Worm (Caenorhabditis elegans) whole organism, L4 larva: ENCODE results near the gene C17C3.3.

ENCODE experiments used
- D1046.2 ChIP-seq: fragments of 200-800 bp; sonication (Bioruptor generic); IDR thresholded peaks from 2 replicates; pipeline ENCODE4 v1.3.6; 2022; ENCODE audit warnings: missing genetic modification characterization, missing compliant biosample characterization
- F26F4.8 ChIP-seq: fragments of 200-800 bp; sonication (Bioruptor generic); conservative IDR thresholded peaks from 2 replicates; pipeline ENCODE4 v1.3.6; 2022; ENCODE audit warnings: missing genetic modification characterization, missing compliant biosample characterization
- F44E2.7 ChIP-seq: fragments of 200-800 bp; sonication (Bioruptor generic); IDR thresholded peaks from 2 replicates; pipeline ENCODE4 v2.1.2; 2022; ENCODE audit warnings: missing genetic modification characterization, missing compliant biosample characterization
- R02D3.7 ChIP-seq: fragments of 150-350 bp; sonication (generic microtip); optimal IDR thresholded peaks from 3 replicates; lab custom pipeline; 2014; ENCODE audit warnings: missing biosample characterization, missing genetic modification characterization
- T20F7.1 ChIP-seq: fragments of 200-800 bp; sonication (Bioruptor generic); optimal IDR thresholded peaks from 2 replicates; lab custom pipeline; 2018; ENCODE audit warnings: mild to moderate bottlenecking, missing genetic modification characterization, missing compliant biosample characterization
- Y75B8A.6 ChIP-seq: fragments of 200-800 bp; sonication (Bioruptor generic); IDR thresholded peaks from 2 replicates; pipeline ENCODE4 v1.3.6; 2022; ENCODE audit warnings: missing genetic modification reagents, missing genetic modification characterization, missing compliant biosample characterization
- ZK337.2 ChIP-seq: fragments of 200-800 bp; sonication (Bioruptor generic); IDR thresholded peaks from 2 replicates; pipeline ENCODE4 v1.3.6; 2022; ENCODE audit warnings: missing genetic modification reagents, missing genetic modification characterization, missing compliant biosample characterization
- aly-2 ChIP-seq: sonication (generic microtip); optimal IDR thresholded peaks from 2 replicates; lab custom pipeline; 2018; ENCODE audit warnings: missing biosample characterization, missing genetic modification characterization
- ama-1 ChIP-seq: fragments of 150-350 bp; optimal IDR thresholded peaks from 2 replicates; lab custom pipeline; 2014; ENCODE audit warnings: inconsistent platforms, mixed read lengths
- attf-4 ChIP-seq: sonication (generic microtip); optimal IDR thresholded peaks from 3 replicates; lab custom pipeline; 2017; ENCODE audit warnings: missing biosample characterization, missing genetic modification characterization
- ceh-28 ChIP-seq: fragments of 150-350 bp; optimal IDR thresholded peaks from 2 replicates; lab custom pipeline; 2014; ENCODE audit warnings: missing biosample characterization, missing genetic modification reagents, missing genetic modification characterization
- ceh-32 ChIP-seq: sonication (generic microtip); optimal IDR thresholded peaks from 2 replicates; lab custom pipeline; 2016; ENCODE audit warnings: mild to moderate bottlenecking, missing genetic modification characterization, missing compliant biosample characterization; ENCODE audit not compliant: poor library complexity
- ceh-82 ChIP-seq: sonication (generic microtip); optimal IDR thresholded peaks from 2 replicates; lab custom pipeline; 2017; ENCODE audit warnings: missing biosample characterization, missing genetic modification characterization
- ces-1 ChIP-seq: fragments of 150-350 bp; sonication (generic microtip); optimal IDR thresholded peaks from 4 replicates; lab custom pipeline; 2014; ENCODE audit warnings: missing biosample characterization, missing genetic modification reagents, missing genetic modification characterization
- cey-2 ChIP-seq: sonication (generic microtip); optimal IDR thresholded peaks from 3 replicates; lab custom pipeline; 2017; ENCODE audit warnings: missing genetic modification characterization, mild to moderate bottlenecking, missing compliant biosample characterization, antibody characterized with exemption, borderline replicate concordance; ENCODE audit not compliant: insufficient read depth
- ctbp-1 ChIP-seq: fragments of 200-800 bp; sonication (Bioruptor generic); IDR thresholded peaks from 2 replicates; pipeline ENCODE4 v1.3.6; 2022; ENCODE audit warnings: missing genetic modification reagents, missing genetic modification characterization, missing compliant biosample characterization
- daf-16 ChIP-seq, 3 experiments: sonication (generic microtip); optimal IDR thresholded peaks; 2 replicates each; lab custom pipeline; 2016 to 2017; ENCODE audit warnings: missing genetic modification characterization in 3 of 3, missing genetic modification reagents in 3 of 3, mild to moderate bottlenecking in 2 of 3, missing compliant biosample characterization in 2 of 3, missing biosample characterization in 1 of 3, moderate library complexity in 1 of 3
- daf-19 ChIP-seq: fragments of 200-800 bp; sonication (Bioruptor generic); conservative IDR thresholded peaks from 2 replicates; pipeline ENCODE4 v1.3.6; 2022; ENCODE audit warnings: missing genetic modification characterization, missing compliant biosample characterization
- dpl-1 ChIP-seq: fragments of 150-350 bp; optimal IDR thresholded peaks from 2 replicates; lab custom pipeline; 2014; ENCODE audit warnings: missing biosample characterization, missing genetic modification reagents, missing genetic modification characterization
- duxl-1 ChIP-seq: sonication (generic microtip); optimal IDR thresholded peaks from 2 replicates; lab custom pipeline; 2016; ENCODE audit warnings: mild to moderate bottlenecking, missing genetic modification characterization, moderate library complexity, missing compliant biosample characterization; ENCODE audit not compliant: poor library complexity
- egl-43 ChIP-seq: fragments of 200-800 bp; sonication (Bioruptor generic); IDR thresholded peaks from 2 replicates; pipeline ENCODE4 v1.3.6; 2022; ENCODE audit warnings: missing genetic modification reagents, missing genetic modification characterization, missing compliant biosample characterization
- fos-1 ChIP-seq: fragments of 150-350 bp; optimal IDR thresholded peaks from 2 replicates; lab custom pipeline; 2014; ENCODE audit warnings: missing biosample characterization, missing genetic modification characterization
- gei-8 ChIP-seq: fragments of 200-800 bp; sonication (Bioruptor generic); optimal IDR thresholded peaks from 2 replicates; lab custom pipeline; 2018; ENCODE audit warnings: mild to moderate bottlenecking, missing genetic modification characterization, missing compliant biosample characterization
- hif-1 ChIP-seq, 2 experiments: sonication (generic microtip); optimal IDR thresholded peaks; 2 replicates each; lab custom pipeline; 2016 to 2017; ENCODE audit warnings: missing compliant biosample characterization in 2 of 2, missing genetic modification characterization in 2 of 2, missing genetic modification reagents in 2 of 2, missing genotype in 2 of 2, mild to moderate bottlenecking in 1 of 2
- hlh-11 ChIP-seq: fragments of 200-800 bp; sonication (Bioruptor generic); optimal IDR thresholded peaks from 2 replicates; lab custom pipeline; 2018; ENCODE audit warnings: mild to moderate bottlenecking, missing genetic modification characterization, missing compliant biosample characterization
- hlh-30 ChIP-seq: sonication (generic microtip); optimal IDR thresholded peaks from 2 replicates; lab custom pipeline; 2017; ENCODE audit warnings: antibody characterized with exemption, mild to moderate bottlenecking, missing genetic modification characterization, missing compliant biosample characterization; ENCODE audit not compliant: insufficient read depth
- hmg-1.1 ChIP-seq: fragments of 200-800 bp; sonication (Bioruptor generic); IDR thresholded peaks from 2 replicates; pipeline ENCODE4 v1.3.6; 2022; ENCODE audit warnings: missing genetic modification reagents, missing genetic modification characterization, missing compliant biosample characterization
- jun-1 ChIP-seq: fragments of 150-350 bp; optimal IDR thresholded peaks from 2 replicates; lab custom pipeline; 2014; ENCODE audit warnings: missing biosample characterization, missing genetic modification reagents, missing genetic modification characterization
- lir-3 ChIP-seq: sonication (generic microtip); optimal IDR thresholded peaks from 2 replicates; lab custom pipeline; 2016; ENCODE audit warnings: mild to moderate bottlenecking, missing genetic modification characterization, missing compliant biosample characterization
- madf-9 ChIP-seq: fragments of 200-800 bp; sonication (Bioruptor generic); conservative IDR thresholded peaks from 2 replicates; pipeline ENCODE4 v1.3.6; 2022; ENCODE audit warnings: missing genetic modification reagents, missing genetic modification characterization, missing compliant biosample characterization
- mxl-2 ChIP-seq: fragments of 200-800 bp; sonication (Bioruptor generic); conservative IDR thresholded peaks from 2 replicates; pipeline ENCODE4 v1.3.6; 2022; ENCODE audit warnings: missing genetic modification reagents, missing genetic modification characterization, missing compliant biosample characterization
- mxl-3 ChIP-seq: fragments of 200-800 bp; sonication (Bioruptor generic); optimal IDR thresholded peaks from 2 replicates; lab custom pipeline; 2018; ENCODE audit warnings: mild to moderate bottlenecking, missing genetic modification characterization, missing compliant biosample characterization
- nhr-10 ChIP-seq: fragments of 150-350 bp; optimal IDR thresholded peaks from 2 replicates; lab custom pipeline; 2014; ENCODE audit warnings: missing biosample characterization, missing genetic modification characterization
- nhr-11 ChIP-seq: fragments of 150-350 bp; optimal IDR thresholded peaks from 2 replicates; lab custom pipeline; 2014; ENCODE audit warnings: missing biosample characterization, missing genetic modification characterization
- nhr-25 ChIP-seq: sonication (generic microtip); optimal IDR thresholded peaks from 2 replicates; lab custom pipeline; 2017; ENCODE audit warnings: missing genetic modification characterization, mild to moderate bottlenecking, missing compliant biosample characterization, antibody characterized with exemption, moderate library complexity, borderline replicate concordance; ENCODE audit not compliant: insufficient read depth
- nhr-6 ChIP-seq: fragments of 150-350 bp; optimal IDR thresholded peaks from 2 replicates; lab custom pipeline; 2014; ENCODE audit warnings: missing biosample characterization, missing genetic modification characterization
- nhr-77 ChIP-seq: fragments of 150-350 bp; optimal IDR thresholded peaks from 2 replicates; lab custom pipeline; 2014; ENCODE audit warnings: missing biosample characterization, missing genetic modification characterization
- pha-4 ChIP-seq, 2 experiments: fragments of 150-350 bp in 1 of 2; fragments of 200-800 bp in 1 of 2; sonication (Bioruptor generic) in 1 of 2; IDR thresholded peaks in 1 of 2; optimal IDR thresholded peaks in 1 of 2; 2 replicates each; pipeline versions ENCODE4 v1.3.6 to Lab custom; 2014 to 2022; ENCODE audit warnings: missing genetic modification characterization in 2 of 2, missing genetic modification reagents in 2 of 2, missing biosample characterization in 1 of 2, missing compliant biosample characterization in 1 of 2
- php-3 ChIP-seq: fragments of 200-800 bp; sonication (Bioruptor generic); IDR thresholded peaks from 2 replicates; pipeline ENCODE4 v1.3.6; 2022; ENCODE audit warnings: missing genetic modification reagents, missing genetic modification characterization, missing compliant biosample characterization
- rbr-2 ChIP-seq: sonication (generic microtip); optimal IDR thresholded peaks from 2 replicates; lab custom pipeline; 2016; ENCODE audit warnings: missing genotype, missing genetic modification characterization, missing compliant biosample characterization
- saeg-2 ChIP-seq: fragments of 200-800 bp; sonication (Bioruptor generic); IDR thresholded peaks from 2 replicates; pipeline ENCODE4 v1.3.6; 2022; ENCODE audit warnings: missing genetic modification reagents, missing genetic modification characterization, missing compliant biosample characterization
- sdz-12 ChIP-seq: fragments of 200-800 bp; sonication (Bioruptor generic); optimal IDR thresholded peaks from 2 replicates; lab custom pipeline; 2018; ENCODE audit warnings: mild to moderate bottlenecking, missing genetic modification characterization, missing compliant biosample characterization
- set-16 ChIP-seq: fragments of 200-800 bp; sonication (Bioruptor generic); IDR thresholded peaks from 2 replicates; pipeline ENCODE4 v1.3.6; 2022; ENCODE audit warnings: missing genetic modification reagents, missing genetic modification characterization, missing compliant biosample characterization
- snpc-1.2 ChIP-seq: fragments of 200-800 bp; sonication (Bioruptor generic); IDR thresholded peaks from 2 replicates; pipeline ENCODE4 v1.3.6; 2022; ENCODE audit warnings: missing genetic modification reagents, missing genetic modification characterization, missing compliant biosample characterization
- snpc-4 ChIP-seq: fragments of 150-350 bp; optimal IDR thresholded peaks from 2 replicates; lab custom pipeline; 2014; ENCODE audit warnings: missing biosample characterization, missing genetic modification characterization
- spr-3 ChIP-seq: fragments of 200-800 bp; sonication (Bioruptor generic); optimal IDR thresholded peaks from 2 replicates; lab custom pipeline; 2018; ENCODE audit warnings: mild to moderate bottlenecking, missing genetic modification characterization, missing compliant biosample characterization
- unc-130 ChIP-seq: sonication (generic microtip); optimal IDR thresholded peaks from 2 replicates; lab custom pipeline; 2016; ENCODE audit warnings: missing genetic modification reagents, missing genetic modification characterization, missing compliant biosample characterization
- zfp-2 ChIP-seq: sonication (generic microtip); optimal IDR thresholded peaks from 2 replicates; lab custom pipeline; 2016; ENCODE audit warnings: mild to moderate bottlenecking, missing genetic modification characterization, missing compliant biosample characterization
- zip-2 ChIP-seq: fragments of 150-350 bp; optimal IDR thresholded peaks from 2 replicates; lab custom pipeline; 2014; ENCODE audit warnings: missing biosample characterization, missing genetic modification characterization

Gene C17C3.3

ce11 chrII:5544145-5544515, 17.4 kb upstream of the C17C3.3 start:
- peak; percentile 60; the same call in 1 of the 2 replicates for TF ChIP-seq mxl-2
- TF ChIP-seq duxl-1 = peak; percentile 46
- no peak for TF ChIP-seq zip-2 (tag; lab: Kevin White, UChicago)
- TF ChIP-seq gei-8 (GFP tag; lab: Kevin White, UChicago) = no peak
- no peak for TF ChIP-seq mxl-3 (GFP tag; lab: Kevin White, UChicago)
- no peak for TF ChIP-seq zfp-2 (tag; lab: Kevin White, UChicago)
- TF ChIP-seq ces-1 (GFP tag; lab: Kevin White, UChicago) = no peak
- no peak for TF ChIP-seq rbr-2 (tag; lab: Kevin White, UChicago)
- no peak for TF ChIP-seq aly-2 (tag; lab: Kevin White, UChicago)
- peak; percentile 62 for TF ChIP-seq nhr-11 (tag; lab: Kevin White, UChicago)
- TF ChIP-seq hif-1 (tag; optimal IDR thresholded peaks at IDR 0.05; lab: Kevin White, UChicago) = peak in 1 of 2 experiments; percentile 34
- TF ChIP-seq nhr-77 (tag; lab: Kevin White, UChicago) = peak; percentile 15
- peak; percentile 47; the same call in 1 of the 2 replicates for TF ChIP-seq saeg-2
- TF ChIP-seq hlh-30 (tag; lab: Kevin White, UChicago) = peak; percentile 33
- TF ChIP-seq nhr-6 = no peak
- TF ChIP-seq hmg-1.1 = peak; percentile 8; the same call in 1 of the 2 replicates
- peak; percentile 92 for TF ChIP-seq snpc-4 (tag; lab: Kevin White, UChicago)
- TF ChIP-seq T20F7.1 (GFP tag; lab: Kevin White, UChicago) = no peak
- TF ChIP-seq madf-9 (GFP tag; lab: Robert Waterston, UW) = peak; percentile 63; the same call in 1 of the 2 replicates
- no peak for TF ChIP-seq ceh-28 (tag; lab: Kevin White, UChicago)
- no peak for TF ChIP-seq snpc-1.2
- no peak for TF ChIP-seq sdz-12
- no peak for TF ChIP-seq F26F4.8 (GFP tag; lab: Robert Waterston, UW)
- peak; percentile 57 for TF ChIP-seq dpl-1 (GFP tag; lab: Kevin White, UChicago)
- no peak for TF ChIP-seq F44E2.7 (GFP tag; lab: Robert Waterston, UW)
- no peak for TF ChIP-seq ceh-32 (tag; lab: Kevin White, UChicago)
- TF ChIP-seq Y75B8A.6 (GFP tag; lab: Robert Waterston, UW) = no peak
- peak; percentile 16; the same call in 1 of the 2 replicates for TF ChIP-seq pha-4 (GFP tag; IDR thresholded peaks at IDR 0.05; lab: Robert Waterston, UW)
- no peak for TF ChIP-seq pha-4 (tag; optimal IDR thresholded peaks at IDR 0.05; lab: Kevin White, UChicago)
- TF ChIP-seq unc-130 (GFP tag; lab: Kevin White, UChicago) = no peak
- TF ChIP-seq fos-1 (tag; lab: Kevin White, UChicago) = no peak
- no peak for TF ChIP-seq set-16 (GFP tag; lab: Robert Waterston, UW)
- peak; percentile 72 for TF ChIP-seq nhr-10 (tag; lab: Kevin White, UChicago)
- peak; percentile 77 for TF ChIP-seq hlh-11
- no peak for TF ChIP-seq jun-1 (tag; lab: Kevin White, UChicago)
- TF ChIP-seq ctbp-1 (GFP tag; lab: Robert Waterston, UW) = 0 out of 2 replicates have a peak, but pooled peaks have one; percentile 17
- peak; percentile 59; the same call in 1 of the 2 replicates for TF ChIP-seq D1046.2 (GFP tag; lab: Robert Waterston, UW)
- TF ChIP-seq egl-43 = peak; percentile 65; the same call in 1 of the 2 replicates
- TF ChIP-seq daf-16 (GFP tag; optimal IDR thresholded peaks at IDR 0.05; lab: Kevin White, UChicago) = peak in 1 of 2 experiments; percentile 76
- TF ChIP-seq daf-16 (tag; optimal IDR thresholded peaks at IDR 0.05; lab: Kevin White, UChicago) = peak; percentile 81
- no peak for TF ChIP-seq lir-3 (tag; lab: Kevin White, UChicago)
- TF ChIP-seq R02D3.7 (tag; lab: Kevin White, UChicago) = no peak
- TF ChIP-seq attf-4 (tag; lab: Kevin White, UChicago) = no peak
- no peak for TF ChIP-seq ceh-82 (tag; lab: Kevin White, UChicago)
- no peak for TF ChIP-seq daf-19 (GFP tag; lab: Robert Waterston, UW)
- TF ChIP-seq ama-1 (lab: Kevin White, UChicago) = peak; percentile 99
- TF ChIP-seq php-3 (GFP tag; lab: Robert Waterston, UW) = peak; percentile 36; the same call in 1 of the 2 replicates
- TF ChIP-seq spr-3 (GFP tag; lab: Kevin White, UChicago) = no peak
- no peak for TF ChIP-seq nhr-25 (tag; lab: Kevin White, UChicago)
- no peak for TF ChIP-seq ZK337.2
- no peak for TF ChIP-seq cey-2
